Worm (Caenorhabditis elegans) whole organism, early embryonic: ENCODE measurements around the gene acs-7.

Experiments used
- B0310.2 ChIP-seq: sonication (generic microtip); optimal IDR thresholded peaks from 2 replicates; lab custom pipeline; 2016; ENCODE audit warnings: mild to moderate bottlenecking, missing genetic modification characterization, missing compliant biosample characterization
- F13C5.2 ChIP-seq: sonication (generic microtip); optimal IDR thresholded peaks from 2 replicates; lab custom pipeline; 2017; ENCODE audit warnings: mild to moderate bottlenecking, missing genetic modification characterization, inconsistent platforms, missing compliant biosample characterization
- aly-1 ChIP-seq: sonication (generic microtip); optimal IDR thresholded peaks from 2 replicates; lab custom pipeline; 2016; ENCODE audit warnings: missing genetic modification characterization, missing compliant biosample characterization
- ama-1 ChIP-seq: fragments of 150-350 bp; optimal IDR thresholded peaks from 2 replicates; lab custom pipeline; 2014
- ceh-13 ChIP-seq: fragments of 200-800 bp; sonication (Bioruptor generic); optimal IDR thresholded peaks from 2 replicates; lab custom pipeline; 2018; ENCODE audit warnings: mild to moderate bottlenecking, missing genetic modification characterization, missing compliant biosample characterization
- ceh-36 ChIP-seq: sonication (generic microtip); optimal IDR thresholded peaks from 2 replicates; lab custom pipeline; 2016; ENCODE audit warnings: missing genetic modification characterization, inconsistent platforms, missing compliant biosample characterization
- ets-7 ChIP-seq: sonication (generic microtip); optimal IDR thresholded peaks from 2 replicates; lab custom pipeline; 2016; ENCODE audit warnings: missing genotype, missing genetic modification characterization, missing compliant biosample characterization
- flt-1 ChIP-seq: fragments of 200-800 bp; sonication (Bioruptor generic); IDR thresholded peaks from 2 replicates; pipeline ENCODE4 v1.3.6; 2022; ENCODE audit warnings: missing genetic modification characterization, missing compliant biosample characterization
- hmbx-1 ChIP-seq: sonication (generic microtip); optimal IDR thresholded peaks from 2 replicates; lab custom pipeline; 2016; ENCODE audit warnings: mild to moderate bottlenecking, missing genetic modification characterization, missing compliant biosample characterization
- hmg-4 ChIP-seq: fragments of 200-800 bp; sonication (Bioruptor generic); optimal IDR thresholded peaks from 2 replicates; lab custom pipeline; 2018; ENCODE audit warnings: mild to moderate bottlenecking, missing genetic modification characterization, missing compliant biosample characterization
- hnd-1 ChIP-seq: sonication (generic microtip); optimal IDR thresholded peaks from 2 replicates; lab custom pipeline; 2016; ENCODE audit warnings: missing genetic modification characterization, missing compliant biosample characterization
- pes-1 ChIP-seq: fragments of 200-800 bp; sonication (Bioruptor generic); IDR thresholded peaks from 2 replicates; pipeline ENCODE4 v1.3.6; 2022; ENCODE audit warnings: missing genetic modification reagents, missing genetic modification characterization, missing compliant biosample characterization
- scrt-1 ChIP-seq: fragments of 200-800 bp; sonication (Bioruptor generic); IDR thresholded peaks from 2 replicates; pipeline ENCODE4 v1.3.6; 2022; ENCODE audit warnings: missing genetic modification characterization, missing compliant biosample characterization
- sea-1 ChIP-seq: fragments of 200-800 bp; sonication (Bioruptor generic); conservative IDR thresholded peaks from 2 replicates; pipeline ENCODE4 v1.3.6; 2022; ENCODE audit warnings: missing genetic modification characterization, missing compliant biosample characterization
- tbx-11 ChIP-seq: fragments of 200-800 bp; sonication (Bioruptor generic); IDR thresholded peaks from 2 replicates; pipeline ENCODE4 v1.3.6; 2022; ENCODE audit warnings: missing genetic modification characterization, missing compliant biosample characterization
- tbx-37 ChIP-seq: fragments of 200-800 bp; sonication (Bioruptor generic); conservative IDR thresholded peaks from 2 replicates; pipeline ENCODE4 v1.3.6; 2022; ENCODE audit warnings: missing genetic modification reagents, missing genetic modification characterization, missing compliant biosample characterization
- tra-4 ChIP-seq: sonication (generic microtip); optimal IDR thresholded peaks from 2 replicates; lab custom pipeline; 2017; ENCODE audit warnings: missing genetic modification characterization, missing compliant biosample characterization

acs-7 gene

DNA sequence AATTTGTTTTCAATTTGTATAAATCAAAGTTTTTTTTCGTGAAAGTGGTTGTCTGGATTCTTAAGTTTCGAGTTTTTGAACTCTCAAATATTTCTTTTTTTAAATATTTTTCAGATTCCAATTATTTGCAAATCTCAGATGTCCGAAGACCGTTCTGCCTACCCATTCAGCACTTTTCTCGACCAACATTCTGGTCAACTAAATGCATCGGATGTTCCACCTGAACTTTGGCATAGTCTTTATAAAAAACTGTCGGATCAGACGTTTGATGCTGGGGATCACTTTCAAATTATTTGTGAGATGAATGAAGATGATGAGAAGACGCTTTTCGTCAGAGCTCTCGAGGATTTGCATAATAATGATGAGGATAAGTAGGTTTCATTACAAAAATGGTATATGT lies 47.0 kb downstream of the acs-7 start, which contains the start of gene ttll-12:
TSS of gene ttll-12 (plus strand) at position 139 of the 400 bp plus-strand sequence.
- no peak for TF ChIP-seq hnd-1 (tag; lab: Kevin White, UChicago)
- TF ChIP-seq ceh-13 (GFP tag; lab: Kevin White, UChicago), result no peak
- TF ChIP-seq sea-1 (GFP tag; lab: Robert Waterston, UW), result no peak
- no peak for TF ChIP-seq tra-4
- no peak for TF ChIP-seq hmg-4 (GFP tag; lab: Kevin White, UChicago)
- TF ChIP-seq ama-1 (lab: Kevin White, UChicago), result no peak
- no peak for TF ChIP-seq aly-1 (tag; lab: Kevin White, UChicago)
- no peak for TF ChIP-seq ceh-36 (tag; lab: Kevin White, UChicago)
- no peak for TF ChIP-seq scrt-1
- no peak for TF ChIP-seq hmbx-1 (tag; lab: Kevin White, UChicago)
- no peak for TF ChIP-seq F13C5.2
- no peak for TF ChIP-seq pes-1 (GFP tag; lab: Robert Waterston, UW)
- TF ChIP-seq flt-1 (GFP tag; lab: Robert Waterston, UW), result no peak
- no peak for TF ChIP-seq B0310.2 (tag; lab: Kevin White, UChicago)
- no peak for TF ChIP-seq tbx-37
- no peak for TF ChIP-seq ets-7 (tag; lab: Kevin White, UChicago)
- no peak for TF ChIP-seq tbx-11
